Worm (Caenorhabditis elegans) whole organism, L1 larva: ENCODE measurements around the gene srx-114.

Experiments
- alr-1 ChIP-seq: fragments of 200-800 bp; sonication (Bioruptor generic); optimal IDR thresholded peaks from 2 replicates; lab custom pipeline; 2018; ENCODE audit warnings: borderline replicate concordance, mild to moderate bottlenecking, missing genetic modification characterization, missing compliant biosample characterization
- egl-27 ChIP-seq, 2 experiments: fragments of 150-350 bp in 1 of 2; sonication (generic microtip); optimal IDR thresholded peaks; 3 replicates each; lab custom pipeline; 2017 to 2018; ENCODE audit warnings: missing biosample characterization in 2 of 2, missing genetic modification characterization in 2 of 2, missing genetic modification reagents in 2 of 2
- lin-39 ChIP-seq: fragments of 150-350 bp; optimal IDR thresholded peaks from 2 replicates; lab custom pipeline; 2014; ENCODE audit warnings: missing biosample characterization, missing genetic modification reagents, missing genetic modification characterization
- lir-3 ChIP-seq: sonication (generic microtip); optimal IDR thresholded peaks from 2 replicates; lab custom pipeline; 2016; ENCODE audit warnings: mild to moderate bottlenecking, missing genetic modification characterization, moderate library complexity, missing compliant biosample characterization; ENCODE audit not compliant: poor library complexity
- nhr-11 ChIP-seq: fragments of 150-350 bp; optimal IDR thresholded peaks from 2 replicates; lab custom pipeline; 2014; ENCODE audit warnings: missing biosample characterization, missing genetic modification characterization
- nhr-12 ChIP-seq: sonication (generic microtip); optimal IDR thresholded peaks from 2 replicates; lab custom pipeline; 2017; ENCODE audit warnings: missing biosample characterization, missing genetic modification characterization
- nhr-77 ChIP-seq: fragments of 150-350 bp; optimal IDR thresholded peaks from 2 replicates; lab custom pipeline; 2014; ENCODE audit warnings: missing biosample characterization, missing genetic modification characterization
- nhr-90 ChIP-seq: sonication (generic microtip); optimal IDR thresholded peaks from 2 replicates; lab custom pipeline; 2016; ENCODE audit warnings: mild to moderate bottlenecking, missing genetic modification characterization, missing compliant biosample characterization; ENCODE audit not compliant: poor library complexity
- snpc-4 ChIP-seq: fragments of 150-350 bp; optimal IDR thresholded peaks from 2 replicates; lab custom pipeline; 2014; ENCODE audit warnings: missing biosample characterization, missing genetic modification characterization
- swsn-7 ChIP-seq: sonication (generic microtip); optimal IDR thresholded peaks from 2 replicates; lab custom pipeline; 2016; ENCODE audit warnings: missing genetic modification characterization, missing compliant biosample characterization
- unc-62 ChIP-seq: fragments of 150-350 bp; optimal IDR thresholded peaks from 2 replicates; lab custom pipeline; 2014; ENCODE audit warnings: missing biosample characterization, missing genetic modification reagents, missing genetic modification characterization
- unc-98 ChIP-seq: fragments of 200-800 bp; sonication (Bioruptor generic); IDR thresholded peaks from 2 replicates; pipeline ENCODE4 v1.3.6; 2022; ENCODE audit warnings: missing genetic modification characterization, missing compliant biosample characterization

- TF ChIP-seq nhr-12 (tag; lab: Kevin White, UChicago) (no peak), lir-3 (no peak), swsn-7 (no peak), snpc-4 (no peak), egl-27 (tag; optimal IDR thresholded peaks at IDR 0.05; lab: Kevin White, UChicago) (no peak), alr-1 (tag; lab: Kevin White, UChicago) (no peak), lin-39 (tag; lab: Kevin White, UChicago) (no peak), unc-98 (no peak), nhr-77 (tag; lab: Kevin White, UChicago) (no peak), nhr-11 (tag; lab: Kevin White, UChicago) (no peak), nhr-90 (no peak), unc-62 (GFP tag; lab: Kevin White, UChicago) (no peak)
Observed at ce11 chrII:5418317-5418716, 14.7 kb downstream of the srx-114 start.
